Worm (Caenorhabditis elegans) whole organism, early embryonic: Measurements from ENCODE around the gene H38K22.6.

ENCODE experiments used
- B0310.2 ChIP-seq: sonication (generic microtip); optimal IDR thresholded peaks from 2 replicates; lab custom pipeline; 2016; ENCODE audit warnings: mild to moderate bottlenecking, missing genetic modification characterization, missing compliant biosample characterization
- F13C5.2 ChIP-seq: sonication (generic microtip); optimal IDR thresholded peaks from 2 replicates; lab custom pipeline; 2017; ENCODE audit warnings: mild to moderate bottlenecking, missing genetic modification characterization, inconsistent platforms, missing compliant biosample characterization
- aly-1 ChIP-seq: sonication (generic microtip); optimal IDR thresholded peaks from 2 replicates; lab custom pipeline; 2016; ENCODE audit warnings: missing genetic modification characterization, missing compliant biosample characterization
- ama-1 ChIP-seq: fragments of 150-350 bp; optimal IDR thresholded peaks from 2 replicates; lab custom pipeline; 2014
- flt-1 ChIP-seq: fragments of 200-800 bp; sonication (Bioruptor generic); IDR thresholded peaks from 2 replicates; pipeline ENCODE4 v1.3.6; 2022; ENCODE audit warnings: missing genetic modification characterization, missing compliant biosample characterization
- hmbx-1 ChIP-seq: sonication (generic microtip); optimal IDR thresholded peaks from 2 replicates; lab custom pipeline; 2016; ENCODE audit warnings: mild to moderate bottlenecking, missing genetic modification characterization, missing compliant biosample characterization
- hmg-4 ChIP-seq: fragments of 200-800 bp; sonication (Bioruptor generic); optimal IDR thresholded peaks from 2 replicates; lab custom pipeline; 2018; ENCODE audit warnings: mild to moderate bottlenecking, missing genetic modification characterization, missing compliant biosample characterization
- scrt-1 ChIP-seq: fragments of 200-800 bp; sonication (Bioruptor generic); IDR thresholded peaks from 2 replicates; pipeline ENCODE4 v1.3.6; 2022; ENCODE audit warnings: missing genetic modification characterization, missing compliant biosample characterization
- sea-1 ChIP-seq: fragments of 200-800 bp; sonication (Bioruptor generic); conservative IDR thresholded peaks from 2 replicates; pipeline ENCODE4 v1.3.6; 2022; ENCODE audit warnings: missing genetic modification characterization, missing compliant biosample characterization
- tbx-37 ChIP-seq: fragments of 200-800 bp; sonication (Bioruptor generic); conservative IDR thresholded peaks from 2 replicates; pipeline ENCODE4 v1.3.6; 2022; ENCODE audit warnings: missing genetic modification reagents, missing genetic modification characterization, missing compliant biosample characterization
- tra-4 ChIP-seq: sonication (generic microtip); optimal IDR thresholded peaks from 2 replicates; lab custom pipeline; 2017; ENCODE audit warnings: missing genetic modification characterization, missing compliant biosample characterization

DNA sequence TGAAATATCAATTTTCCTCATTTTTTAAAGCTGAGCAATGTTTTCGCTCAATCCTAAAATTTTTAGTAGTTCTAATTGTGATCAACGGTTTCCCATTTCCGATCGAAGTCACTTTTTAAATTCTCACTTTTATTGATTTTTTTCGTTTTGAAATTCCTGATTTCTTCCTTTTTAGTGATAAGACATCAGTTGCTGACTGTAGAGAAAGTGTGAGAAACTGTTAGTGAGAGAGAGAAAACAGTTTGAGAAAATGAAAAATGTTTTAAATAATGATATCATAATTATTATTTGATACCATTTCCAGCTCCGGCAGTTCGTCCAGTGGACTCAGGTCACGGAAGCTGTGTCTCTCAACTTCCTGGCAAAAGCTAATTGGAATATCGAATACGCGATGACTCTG, 5.7 kb upstream of the H38K22.6 start:
- no peak for TF ChIP-seq scrt-1 (GFP tag; lab: Robert Waterston, UW)
- no peak for TF ChIP-seq ama-1 (lab: Kevin White, UChicago)
- no peak for TF ChIP-seq sea-1
- no peak for TF ChIP-seq B0310.2
- no peak for TF ChIP-seq hmg-4
- no peak for TF ChIP-seq flt-1
- TF ChIP-seq tra-4 (tag; lab: Kevin White, UChicago): no peak
- no peak for TF ChIP-seq aly-1 (tag; lab: Kevin White, UChicago)
- TF ChIP-seq hmbx-1 (tag; lab: Kevin White, UChicago): no peak
- no peak for TF ChIP-seq tbx-37
- TF ChIP-seq F13C5.2 (tag; lab: Kevin White, UChicago): no peak
